Worm (Caenorhabditis elegans) whole organism, L1 larva: Measurements from ENCODE around the gene M03F4.4.

Experiments
- C04F5.9 ChIP-seq: sonication (generic microtip); optimal IDR thresholded peaks from 2 replicates; lab custom pipeline; 2016; ENCODE audit warnings: missing genetic modification characterization, missing compliant biosample characterization
- C16A3.4 ChIP-seq: fragments of 150-350 bp; optimal IDR thresholded peaks from 2 replicates; lab custom pipeline; 2014; ENCODE audit warnings: missing biosample characterization, missing genetic modification characterization
- F16B12.6 ChIP-seq: fragments of 150-350 bp; optimal IDR thresholded peaks from 2 replicates; lab custom pipeline; 2014; ENCODE audit warnings: missing biosample characterization, missing genetic modification characterization
- Y116A8C.19 ChIP-seq: sonication (generic microtip); optimal IDR thresholded peaks from 2 replicates; lab custom pipeline; 2016; ENCODE audit warnings: missing compliant biosample characterization, missing genetic modification characterization, borderline replicate concordance
- alr-1 ChIP-seq: fragments of 200-800 bp; sonication (Bioruptor generic); optimal IDR thresholded peaks from 2 replicates; lab custom pipeline; 2018; ENCODE audit warnings: borderline replicate concordance, mild to moderate bottlenecking, missing genetic modification characterization, missing compliant biosample characterization
- aly-2 ChIP-seq: fragments of 150-350 bp; optimal IDR thresholded peaks from 2 replicates; lab custom pipeline; 2014; ENCODE audit warnings: missing biosample characterization, missing genetic modification characterization
- blmp-1 ChIP-seq: fragments of 150-350 bp; optimal IDR thresholded peaks from 2 replicates; lab custom pipeline; 2014; ENCODE audit warnings: missing biosample characterization, missing genetic modification characterization
- ceh-8 ChIP-seq: fragments of 200-800 bp; sonication (Bioruptor generic); optimal IDR thresholded peaks from 2 replicates; lab custom pipeline; 2018; ENCODE audit warnings: mild to moderate bottlenecking, missing genetic modification characterization, moderate library complexity, missing compliant biosample characterization
- ceh-82 ChIP-seq, 3 experiments: fragments of 150-350 bp in 1 of 3; sonication (generic microtip) in 2 of 3; optimal IDR thresholded peaks; 2 replicates each; lab custom pipeline; 2014 to 2017; ENCODE audit warnings: missing biosample characterization in 3 of 3, missing genetic modification characterization in 3 of 3
- ceh-88 ChIP-seq: fragments of 200-800 bp; sonication (Bioruptor generic); IDR thresholded peaks from 2 replicates; pipeline ENCODE4 v1.3.6; 2022; ENCODE audit warnings: missing genetic modification characterization, missing compliant biosample characterization
- ceh-90 ChIP-seq: sonication (generic microtip); optimal IDR thresholded peaks from 2 replicates; lab custom pipeline; 2016; ENCODE audit warnings: missing genetic modification characterization, missing compliant biosample characterization
- efl-1 ChIP-seq, 4 experiments: fragments of 150-350 bp; optimal IDR thresholded peaks in 3 of 4; peaks in 1 of 4; 1 replicate in 1 of 4; 2 replicates in 3 of 4; lab custom pipeline; 2014; ENCODE audit warnings: missing biosample characterization in 2 of 4, missing genetic modification characterization in 2 of 4, missing genetic modification reagents in 2 of 4
- efl-3 ChIP-seq: fragments of 200-800 bp; sonication (Bioruptor generic); optimal IDR thresholded peaks from 2 replicates; lab custom pipeline; 2018; ENCODE audit warnings: mild to moderate bottlenecking, missing genetic modification characterization, missing compliant biosample characterization
- egl-13 ChIP-seq: sonication (generic microtip); optimal IDR thresholded peaks from 2 replicates; lab custom pipeline; 2016; ENCODE audit warnings: missing genotype, missing genetic modification reagents, missing genetic modification characterization, missing compliant biosample characterization
- elt-2 ChIP-seq: sonication (generic microtip); optimal IDR thresholded peaks from 2 replicates; lab custom pipeline; 2016; ENCODE audit warnings: missing genetic modification characterization, mild to moderate bottlenecking, inconsistent platforms, missing compliant biosample characterization, missing genetic modification reagents
- ets-5 ChIP-seq: fragments of 200-800 bp; sonication (Bioruptor generic); IDR thresholded peaks from 2 replicates; pipeline ENCODE4 v1.3.6; 2022; ENCODE audit warnings: missing genetic modification characterization, missing compliant biosample characterization
- fkh-10 ChIP-seq: sonication (generic microtip); optimal IDR thresholded peaks from 2 replicates; lab custom pipeline; 2017; ENCODE audit warnings: missing biosample characterization, missing genetic modification reagents, missing genetic modification characterization
- fkh-4 ChIP-seq: sonication (generic microtip); optimal IDR thresholded peaks from 2 replicates; lab custom pipeline; 2016; ENCODE audit warnings: missing compliant biosample characterization, missing genetic modification characterization, borderline replicate concordance
- fkh-8 ChIP-seq: sonication (generic microtip); optimal IDR thresholded peaks from 2 replicates; lab custom pipeline; 2016; ENCODE audit warnings: mild to moderate bottlenecking, missing genetic modification characterization, missing compliant biosample characterization
- grh-1 ChIP-seq: fragments of 200-800 bp; sonication (Bioruptor generic); IDR thresholded peaks from 2 replicates; pipeline ENCODE4 v1.3.6; 2022; ENCODE audit warnings: missing genetic modification reagents, missing genetic modification characterization, missing compliant biosample characterization
- hlh-4 ChIP-seq: sonication (generic microtip); optimal IDR thresholded peaks from 2 replicates; lab custom pipeline; 2016; ENCODE audit warnings: mild to moderate bottlenecking, missing genetic modification characterization, missing compliant biosample characterization
- jun-1 ChIP-seq: fragments of 150-350 bp; optimal IDR thresholded peaks from 2 replicates; lab custom pipeline; 2014; ENCODE audit warnings: missing biosample characterization, missing genetic modification reagents, missing genetic modification characterization
- lir-3 ChIP-seq: sonication (generic microtip); optimal IDR thresholded peaks from 2 replicates; lab custom pipeline; 2016; ENCODE audit warnings: mild to moderate bottlenecking, missing genetic modification characterization, moderate library complexity, missing compliant biosample characterization; ENCODE audit not compliant: poor library complexity
- lsy-2 ChIP-seq, 2 experiments: fragments of 150-350 bp; optimal IDR thresholded peaks; 2 replicates each; lab custom pipeline; 2014; ENCODE audit warnings: missing biosample characterization in 2 of 2, missing genetic modification characterization in 2 of 2
- mab-9 ChIP-seq: fragments of 200-800 bp; sonication (Bioruptor generic); IDR thresholded peaks from 2 replicates; pipeline ENCODE4 v1.3.6; 2022; ENCODE audit warnings: missing genetic modification reagents, missing genetic modification characterization, missing compliant biosample characterization
- mdl-1 ChIP-seq, 2 experiments: fragments of 150-350 bp; optimal IDR thresholded peaks; 2 replicates each; lab custom pipeline; 2014 to 2017; ENCODE audit warnings: missing biosample characterization in 2 of 2, missing genetic modification characterization in 2 of 2, inconsistent platforms in 1 of 2
- mef-2 ChIP-seq: fragments of 150-350 bp; optimal IDR thresholded peaks from 2 replicates; lab custom pipeline; 2014; ENCODE audit warnings: missing biosample characterization, missing genetic modification characterization
- nhr-19 ChIP-seq: fragments of 200-800 bp; sonication (Bioruptor generic); conservative IDR thresholded peaks from 2 replicates; pipeline ENCODE4 v1.3.6; 2022; ENCODE audit warnings: missing genetic modification characterization, missing compliant biosample characterization
- nhr-20 ChIP-seq: sonication (generic microtip); optimal IDR thresholded peaks from 2 replicates; lab custom pipeline; 2016; ENCODE audit warnings: mild to moderate bottlenecking, missing genetic modification characterization, missing compliant biosample characterization
- nhr-237 ChIP-seq: fragments of 150-350 bp; optimal IDR thresholded peaks from 2 replicates; lab custom pipeline; 2014; ENCODE audit warnings: missing biosample characterization, missing genetic modification characterization
- nhr-71 ChIP-seq: sonication (generic microtip); optimal IDR thresholded peaks from 2 replicates; lab custom pipeline; 2016; ENCODE audit warnings: mild to moderate bottlenecking, missing genetic modification characterization, moderate library complexity, missing compliant biosample characterization
- nhr-76 ChIP-seq: sonication (generic microtip); optimal IDR thresholded peaks from 2 replicates; lab custom pipeline; 2017; ENCODE audit warnings: missing biosample characterization, missing genetic modification characterization
- nhr-77 ChIP-seq: fragments of 150-350 bp; optimal IDR thresholded peaks from 2 replicates; lab custom pipeline; 2014; ENCODE audit warnings: missing biosample characterization, missing genetic modification characterization
- nhr-84 ChIP-seq: sonication (generic microtip); optimal IDR thresholded peaks from 2 replicates; lab custom pipeline; 2017; ENCODE audit warnings: missing biosample characterization, missing genetic modification characterization
- nhr-90 ChIP-seq: sonication (generic microtip); optimal IDR thresholded peaks from 2 replicates; lab custom pipeline; 2016; ENCODE audit warnings: mild to moderate bottlenecking, missing genetic modification characterization, missing compliant biosample characterization; ENCODE audit not compliant: poor library complexity
- pag-3 ChIP-seq: sonication (generic microtip); optimal IDR thresholded peaks from 2 replicates; lab custom pipeline; 2017; ENCODE audit warnings: missing genetic modification characterization, mild to moderate bottlenecking, missing compliant biosample characterization, antibody characterized with exemption, borderline replicate concordance; ENCODE audit not compliant: insufficient read depth
- rnt-1 ChIP-seq: sonication (generic microtip); optimal IDR thresholded peaks from 2 replicates; lab custom pipeline; 2016; ENCODE audit warnings: mild to moderate bottlenecking, missing genetic modification characterization, moderate library complexity, missing compliant biosample characterization
- skn-1 ChIP-seq: fragments of 150-350 bp; optimal IDR thresholded peaks from 2 replicates; lab custom pipeline; 2014; ENCODE audit warnings: missing biosample characterization, missing genetic modification characterization
- snu-23 ChIP-seq: sonication (generic microtip); optimal IDR thresholded peaks from 2 replicates; lab custom pipeline; 2016; ENCODE audit warnings: missing genetic modification characterization, missing compliant biosample characterization
- sup-37 ChIP-seq: fragments of 200-800 bp; sonication (Bioruptor generic); optimal IDR thresholded peaks from 2 replicates; lab custom pipeline; 2018; ENCODE audit warnings: mild to moderate bottlenecking, missing genetic modification characterization, missing compliant biosample characterization
- tbx-2 ChIP-seq: sonication (generic microtip); optimal IDR thresholded peaks from 2 replicates; lab custom pipeline; 2016; ENCODE audit warnings: missing genetic modification characterization, missing compliant biosample characterization
- xbp-1 ChIP-seq: sonication (generic microtip); optimal IDR thresholded peaks from 2 replicates; lab custom pipeline; 2016; ENCODE audit warnings: missing genetic modification characterization, missing compliant biosample characterization
- ztf-4 ChIP-seq: fragments of 150-350 bp; optimal IDR thresholded peaks from 2 replicates; lab custom pipeline; 2014; ENCODE audit warnings: missing biosample characterization, missing genetic modification characterization

M03F4.4 gene

DNA sequence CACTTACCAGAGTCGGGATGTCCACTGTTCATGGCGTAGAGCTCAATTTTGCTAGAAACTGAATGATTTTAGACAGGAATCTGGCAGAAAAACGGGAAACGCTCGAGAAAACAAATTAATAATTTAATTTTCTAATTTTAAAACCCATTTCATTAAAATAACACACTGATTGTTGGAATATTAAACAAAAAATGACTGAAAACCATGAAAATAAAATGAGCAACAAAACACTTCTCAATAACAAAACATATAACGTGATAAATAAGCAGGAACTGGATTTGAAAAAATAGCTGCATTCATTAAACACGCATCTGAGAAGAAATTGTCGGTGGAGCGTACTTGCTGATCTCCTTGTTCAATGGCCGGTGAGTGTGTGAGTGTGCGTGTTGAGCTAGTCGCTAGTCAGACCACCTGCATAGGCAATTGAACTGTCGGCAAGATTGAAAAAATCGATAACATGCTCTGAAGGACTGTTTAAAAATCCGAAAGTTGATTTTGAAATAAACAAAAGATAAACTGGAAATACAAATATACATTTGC lies 40.4 kb upstream of the M03F4.4 start, which contains the start of gene ZC8.6 (continued):
- TF ChIP-seq ztf-4 (tag; lab: Kevin White, UChicago) (no peak), xbp-1 (tag; lab: Kevin White, UChicago) (peak; percentile 42), mdl-1 (tag; optimal IDR thresholded peaks at IDR 0.05; lab: Kevin White, UChicago) (peak in 1 of 2 experiments; percentile 36), nhr-76 (tag; lab: Kevin White, UChicago) (no peak), elt-2 (tag; lab: Kevin White, UChicago) (peak; percentile 4), fkh-10 (GFP tag; lab: Kevin White, UChicago) (no peak), sup-37 (GFP tag; lab: Kevin White, UChicago) (no peak), jun-1 (tag; lab: Kevin White, UChicago) (no peak), grh-1 (no peak), rnt-1 (tag; lab: Kevin White, UChicago) (peak; percentile 7), nhr-77 (tag; lab: Kevin White, UChicago) (peak; percentile 5), nhr-84 (tag; lab: Kevin White, UChicago) (no peak), snu-23 (peak; percentile 57), nhr-20 (tag; lab: Kevin White, UChicago) (peak; percentile 6), C04F5.9 (no peak), alr-1 (tag; lab: Kevin White, UChicago) (no peak), lsy-2 (tag; optimal IDR thresholded peaks at IDR 0.05; lab: Kevin White, UChicago) (no peak), Y116A8C.19 (tag; lab: Kevin White, UChicago) (no peak), nhr-71 (tag; lab: Kevin White, UChicago) (peak; percentile 39), blmp-1 (tag; lab: Kevin White, UChicago) (no peak)

DNA sequence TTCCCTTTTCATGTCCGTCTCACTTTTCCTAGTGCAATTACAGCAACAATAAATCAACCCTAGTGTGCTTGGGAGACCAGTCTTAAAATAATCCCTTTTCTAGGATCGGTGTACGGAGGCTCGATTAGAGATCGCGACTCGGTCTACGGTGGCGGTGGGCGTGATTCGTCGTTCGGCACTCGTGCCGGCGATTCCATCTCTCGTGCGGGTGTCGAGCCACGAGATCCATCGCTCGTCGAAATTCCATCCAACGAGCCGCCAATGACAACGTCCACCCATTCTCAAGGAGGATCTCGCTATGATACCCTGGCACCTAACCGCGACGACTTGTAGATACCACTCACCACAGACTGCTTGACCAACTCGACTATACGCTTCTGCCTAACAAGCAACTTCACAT lies 35.3 kb upstream of the M03F4.4 start:
- no peak for TF ChIP-seq nhr-237
- TF ChIP-seq elt-2 (tag; lab: Kevin White, UChicago), result no peak
- TF ChIP-seq, all 84 proteins: peak for 0

DNA sequence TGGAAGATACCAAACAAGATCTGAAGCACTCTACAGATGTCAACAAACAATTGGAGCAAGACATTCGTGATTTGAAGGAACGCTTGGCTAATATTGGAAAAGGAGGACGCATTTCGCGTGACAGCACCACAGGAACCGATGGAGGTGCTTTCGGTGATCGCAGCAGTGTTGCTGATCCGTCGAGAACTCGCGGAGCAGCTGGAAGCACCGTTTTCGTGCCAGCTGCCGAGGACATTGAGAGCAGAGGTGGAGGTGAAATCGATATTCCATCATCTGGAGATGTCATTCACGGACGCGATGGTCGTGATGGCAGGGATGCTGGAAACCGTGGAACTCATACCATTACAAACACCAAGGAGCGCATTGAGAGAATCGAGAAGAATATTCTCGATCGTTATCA lies 30.4 kb upstream of the M03F4.4 start:
- TF ChIP-seq jun-1 (tag; lab: Kevin White, UChicago), result no peak
- no peak for TF ChIP-seq tbx-2 (tag; lab: Kevin White, UChicago)
- no peak for TF ChIP-seq egl-13 (tag; lab: Kevin White, UChicago)
- no peak for TF ChIP-seq ceh-82 (tag; optimal IDR thresholded peaks at IDR 0.05; lab: Kevin White, UChicago)
- TF ChIP-seq snu-23, result no peak
- no peak for TF ChIP-seq skn-1 (tag; lab: Kevin White, UChicago)
- TF ChIP-seq nhr-76 (tag; lab: Kevin White, UChicago), result no peak
- no peak for TF ChIP-seq fkh-4
- no peak for TF ChIP-seq nhr-90
- no peak for TF ChIP-seq fkh-8 (tag; lab: Kevin White, UChicago)
- TF ChIP-seq ztf-4 (tag; lab: Kevin White, UChicago), result no peak
- no peak for TF ChIP-seq C04F5.9
- no peak for TF ChIP-seq ceh-88
- TF ChIP-seq, all 84 proteins: peak for 0

DNA sequence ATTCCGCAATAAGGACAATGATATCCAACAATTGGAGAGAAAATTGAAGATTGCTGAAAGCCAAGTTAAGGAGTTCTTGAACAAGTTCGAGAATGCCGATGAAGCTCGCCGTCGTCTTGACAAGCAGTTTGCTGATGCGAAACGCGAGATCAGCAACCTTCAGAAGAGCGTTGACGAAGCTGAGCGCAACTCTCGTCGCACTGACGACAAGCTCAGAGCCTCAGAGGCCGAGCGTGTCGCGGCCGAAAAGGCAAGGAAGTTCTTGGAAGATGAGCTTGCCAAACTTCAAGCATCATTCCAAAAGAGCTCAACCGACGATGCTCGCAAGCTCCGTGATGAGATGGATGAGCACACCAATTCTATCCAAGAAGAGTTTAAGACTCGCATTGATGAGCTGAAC lies 29.1 kb upstream of the M03F4.4 start:
- TF ChIP-seq mab-9 (GFP tag; lab: Robert Waterston, UW), result no peak
- no peak for TF ChIP-seq ets-5 (GFP tag; lab: Robert Waterston, UW)
- no peak for TF ChIP-seq fkh-10 (GFP tag; lab: Kevin White, UChicago)
- no peak for TF ChIP-seq hlh-4 (tag; lab: Kevin White, UChicago)

DNA sequence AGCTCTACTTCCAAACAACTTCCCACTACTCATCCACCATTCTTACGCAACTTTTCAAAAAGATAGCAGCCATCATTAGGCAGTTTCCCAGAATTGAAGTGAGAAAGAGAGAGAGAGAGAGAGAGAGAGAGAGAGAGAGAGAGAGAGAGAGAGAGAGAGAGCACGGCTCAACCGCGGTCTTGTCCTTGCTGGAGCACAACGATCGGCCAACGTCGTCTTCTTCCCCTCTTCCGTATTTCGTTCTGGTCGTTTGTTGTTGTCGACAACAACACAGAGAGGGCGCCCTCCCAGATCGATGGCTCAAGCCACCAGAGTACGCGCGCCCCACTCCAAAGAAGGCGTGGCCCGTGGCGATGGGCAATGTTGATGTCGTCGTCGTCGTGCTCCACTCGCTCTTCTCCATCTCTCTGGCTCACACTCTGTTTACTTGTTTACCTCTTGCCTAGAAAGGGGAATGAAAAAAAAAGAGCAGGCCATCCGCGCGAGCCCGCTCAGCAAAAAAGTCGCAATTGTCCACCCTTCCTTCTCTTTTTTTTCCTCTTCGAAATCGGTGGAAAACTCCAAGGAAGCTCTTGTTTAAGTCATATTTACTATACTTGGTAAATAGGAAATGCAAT lies 24.9 kb upstream of the M03F4.4 start:
- TF ChIP-seq ceh-90, result no peak
- peak; percentile 71 for TF ChIP-seq ceh-8
- TF ChIP-seq F16B12.6 (tag; lab: Kevin White, UChicago), result no peak
- TF ChIP-seq C16A3.4 (tag; lab: Kevin White, UChicago), result no peak
- TF ChIP-seq pag-3 (tag; lab: Kevin White, UChicago), result no peak
- TF ChIP-seq nhr-90, result no peak
- TF ChIP-seq mef-2 (tag; lab: Kevin White, UChicago), result no peak
- TF ChIP-seq efl-3, result no peak
- TF ChIP-seq nhr-19, result peak; percentile 61
- TF ChIP-seq efl-1 (optimal IDR thresholded peaks at IDR 0.05; lab: Kevin White, UChicago), result peak in 1 of 2 experiments; percentile 10
- no peak for TF ChIP-seq efl-1 (GFP tag; optimal IDR thresholded peaks at IDR 0.05 in 1 of 2; lab: Kevin White, UChicago)
- TF ChIP-seq lir-3 (tag; lab: Kevin White, UChicago), result no peak
- TF ChIP-seq aly-2 (tag; lab: Kevin White, UChicago), result no peak
- peak; percentile 75 for TF ChIP-seq tbx-2 (tag; lab: Kevin White, UChicago)
- TF ChIP-seq ztf-4 (tag; lab: Kevin White, UChicago), result peak; percentile 33
